Worm (Caenorhabditis elegans): ENCODE data around the gene ZK381.2.

- no peak for TF ChIP-seq lsy-2 (tag; optimal IDR thresholded peaks at IDR 0.05)
- no peak for TF ChIP-seq ztf-11 (tag; optimal IDR thresholded peaks at IDR 0.05)
- TF ChIP-seq nhr-237 (tag; optimal IDR thresholded peaks at IDR 0.05), result no peak
- TF ChIP-seq ces-1 (GFP tag; optimal IDR thresholded peaks at IDR 0.05), result no peak
- no peak for TF ChIP-seq nhr-76 (tag; optimal IDR thresholded peaks at IDR 0.05)
- TF ChIP-seq zip-8 (tag; optimal IDR thresholded peaks at IDR 0.05), result no peak
- TF ChIP-seq ceh-43 (GFP tag; optimal IDR thresholded peaks at IDR 0.05), result no peak
- no peak for TF ChIP-seq elt-1 (tag; optimal IDR thresholded peaks at IDR 0.05; ENCODE audit: borderline replicate concordance, insufficient read depth)
- no peak for TF ChIP-seq unc-39 (tag; optimal IDR thresholded peaks at IDR 0.05)
Observed at ce11 chrIV:6986835-6987234, 21.5 kb downstream of the ZK381.2 start, which contains the start of gene prkl-1.

Measured in whole organism, mixed stage, embryonic.